Worm (Caenorhabditis elegans) whole organism, young adult: ENCODE data around the gene cyn-17.

Source experiments
- B0336.3 ChIP-seq: fragments of 200-800 bp; sonication (Bioruptor generic); IDR thresholded peaks from 2 replicates; pipeline ENCODE4 v1.3.6; 2022; ENCODE audit warnings: missing genetic modification characterization, missing compliant biosample characterization
- F22D6.2 ChIP-seq: sonication (generic microtip); optimal IDR thresholded peaks from 2 replicates; lab custom pipeline; 2016; ENCODE audit warnings: mild to moderate bottlenecking, missing genetic modification characterization, missing compliant biosample characterization
- F39B2.1 ChIP-seq: fragments of 200-800 bp; sonication (Bioruptor generic); IDR thresholded peaks from 2 replicates; pipeline ENCODE4 v1.3.6; 2022; ENCODE audit warnings: missing genetic modification reagents, missing genetic modification characterization, missing compliant biosample characterization
- K11D2.4 ChIP-seq: fragments of 200-800 bp; sonication (Bioruptor generic); IDR thresholded peaks from 2 replicates; pipeline ENCODE4 v1.3.6; 2022; ENCODE audit warnings: missing genetic modification reagents, missing genetic modification characterization, missing compliant biosample characterization
- T26A5.8 ChIP-seq: sonication (generic microtip); optimal IDR thresholded peaks from 2 replicates; lab custom pipeline; 2016; ENCODE audit warnings: missing genetic modification characterization, missing compliant biosample characterization
- Y53G8AR.9 ChIP-seq: fragments of 200-800 bp; sonication (Bioruptor generic); conservative IDR thresholded peaks from 2 replicates; pipeline ENCODE4 v1.3.6; 2022; ENCODE audit warnings: missing genetic modification reagents, missing genetic modification characterization, missing compliant biosample characterization
- Y67H2A.10 ChIP-seq: fragments of 200-800 bp; sonication (Bioruptor generic); conservative IDR thresholded peaks from 2 replicates; pipeline ENCODE4 v1.3.6; 2022; ENCODE audit warnings: missing genetic modification reagents, missing genetic modification characterization, missing compliant biosample characterization
- Y95B8A.8 ChIP-seq: fragments of 200-800 bp; sonication (Bioruptor generic); IDR thresholded peaks from 2 replicates; pipeline ENCODE4 v1.3.6; 2022; ENCODE audit warnings: missing genetic modification reagents, missing genetic modification characterization, missing compliant biosample characterization
- aptf-2 ChIP-seq: fragments of 200-800 bp; sonication (Bioruptor generic); conservative IDR thresholded peaks from 2 replicates; pipeline ENCODE4 v1.3.6; 2022; ENCODE audit warnings: missing genetic modification reagents, missing genetic modification characterization, missing compliant biosample characterization
- atf-7 ChIP-seq: sonication (generic microtip); optimal IDR thresholded peaks from 2 replicates; lab custom pipeline; 2017; ENCODE audit warnings: mild to moderate bottlenecking, missing genetic modification characterization, missing compliant biosample characterization
- bed-1 ChIP-seq: fragments of 200-800 bp; sonication (Bioruptor generic); IDR thresholded peaks from 2 replicates; pipeline ENCODE4 v1.3.6; 2022; ENCODE audit warnings: missing genetic modification reagents, missing genetic modification characterization, missing compliant biosample characterization
- ceh-100 ChIP-seq: fragments of 200-800 bp; sonication (Bioruptor generic); IDR thresholded peaks from 2 replicates; pipeline ENCODE4 v1.3.6; 2022; ENCODE audit warnings: missing genetic modification reagents, missing genetic modification characterization, missing compliant biosample characterization
- chd-7 ChIP-seq: sonication (generic microtip); optimal IDR thresholded peaks from 2 replicates; lab custom pipeline; 2016; ENCODE audit warnings: mild to moderate bottlenecking, missing genetic modification characterization, moderate library complexity, missing compliant biosample characterization
- dox-1 ChIP-seq: fragments of 200-800 bp; sonication (Bioruptor generic); IDR thresholded peaks from 2 replicates; pipeline ENCODE4 v1.3.6; 2022; ENCODE audit warnings: missing genetic modification reagents, missing genetic modification characterization, missing compliant biosample characterization
- egl-18 ChIP-seq: fragments of 200-800 bp; sonication (Bioruptor generic); IDR thresholded peaks from 2 replicates; pipeline ENCODE4 v1.3.6; 2022; ENCODE audit warnings: missing genetic modification reagents, missing genetic modification characterization, missing compliant biosample characterization
- egl-44 ChIP-seq: fragments of 200-800 bp; sonication (Bioruptor generic); IDR thresholded peaks from 2 replicates; pipeline ENCODE4 v1.3.6; 2022; ENCODE audit warnings: missing genetic modification reagents, missing genetic modification characterization, missing compliant biosample characterization
- ets-4 ChIP-seq: fragments of 200-800 bp; sonication (Bioruptor generic); optimal IDR thresholded peaks from 2 replicates; lab custom pipeline; 2018; ENCODE audit warnings: mild to moderate bottlenecking, missing genetic modification characterization, missing compliant biosample characterization
- fkh-3 ChIP-seq: sonication (generic microtip); optimal IDR thresholded peaks from 2 replicates; lab custom pipeline; 2016; ENCODE audit warnings: mild to moderate bottlenecking, missing genetic modification characterization, missing compliant biosample characterization
- gei-17 ChIP-seq: fragments of 200-800 bp; sonication (Bioruptor generic); optimal IDR thresholded peaks from 2 replicates; lab custom pipeline; 2018; ENCODE audit warnings: mild to moderate bottlenecking, missing genetic modification characterization, missing compliant biosample characterization
- him-1 ChIP-seq: sonication (generic microtip); optimal IDR thresholded peaks from 2 replicates; lab custom pipeline; 2016; ENCODE audit warnings: missing genotype, missing genetic modification reagents, missing genetic modification characterization, missing compliant biosample characterization
- mcd-1 ChIP-seq: fragments of 200-800 bp; sonication (Bioruptor generic); IDR thresholded peaks from 2 replicates; pipeline ENCODE4 v1.3.6; 2022; ENCODE audit warnings: missing genetic modification reagents, missing genetic modification characterization, missing compliant biosample characterization
- mxl-1 ChIP-seq: sonication (generic microtip); optimal IDR thresholded peaks from 2 replicates; lab custom pipeline; 2016; ENCODE audit warnings: missing genetic modification characterization, missing compliant biosample characterization
- nfya-1 ChIP-seq: sonication (generic microtip); optimal IDR thresholded peaks from 2 replicates; lab custom pipeline; 2017; ENCODE audit warnings: antibody characterized with exemption, missing compliant biosample characterization, missing genetic modification characterization, borderline replicate concordance; ENCODE audit not compliant: insufficient read depth
- nhr-80 ChIP-seq: sonication (generic microtip); optimal IDR thresholded peaks from 2 replicates; lab custom pipeline; 2016; ENCODE audit warnings: missing genetic modification characterization, missing compliant biosample characterization
- nhr-90 ChIP-seq: sonication (generic microtip); optimal IDR thresholded peaks from 2 replicates; lab custom pipeline; 2016; ENCODE audit warnings: missing genotype, mild to moderate bottlenecking, missing genetic modification characterization, missing compliant biosample characterization
- pha-4 ChIP-seq: fragments of 150-350 bp; sonication (generic microtip); optimal IDR thresholded peaks from 2 replicates; lab custom pipeline; 2014; ENCODE audit warnings: missing biosample characterization, missing genetic modification reagents, missing genetic modification characterization
- snpc-1.1 ChIP-seq: sonication (generic microtip); optimal IDR thresholded peaks from 2 replicates; lab custom pipeline; 2017; ENCODE audit warnings: missing genetic modification characterization, mild to moderate bottlenecking, missing compliant biosample characterization, antibody characterized with exemption, moderate library complexity, missing genotype, missing genetic modification reagents; ENCODE audit not compliant: insufficient read depth
- sptf-2 ChIP-seq: fragments of 200-800 bp; sonication (Bioruptor generic); optimal IDR thresholded peaks from 2 replicates; lab custom pipeline; 2018; ENCODE audit warnings: mild to moderate bottlenecking, missing genetic modification characterization, missing compliant biosample characterization
- tbx-9 ChIP-seq: sonication (generic microtip); optimal IDR thresholded peaks from 2 replicates; lab custom pipeline; 2016; ENCODE audit warnings: borderline replicate concordance, missing genetic modification characterization, inconsistent platforms, missing compliant biosample characterization
- unc-62 ChIP-seq: fragments of 150-350 bp; optimal IDR thresholded peaks from 2 replicates; lab custom pipeline; 2014; ENCODE audit warnings: missing biosample characterization, missing genetic modification reagents, missing genetic modification characterization
- ztf-26 ChIP-seq: sonication (generic microtip); optimal IDR thresholded peaks from 2 replicates; lab custom pipeline; 2017; ENCODE audit warnings: missing genetic modification characterization, missing compliant biosample characterization

The cyn-17 gene

DNA sequence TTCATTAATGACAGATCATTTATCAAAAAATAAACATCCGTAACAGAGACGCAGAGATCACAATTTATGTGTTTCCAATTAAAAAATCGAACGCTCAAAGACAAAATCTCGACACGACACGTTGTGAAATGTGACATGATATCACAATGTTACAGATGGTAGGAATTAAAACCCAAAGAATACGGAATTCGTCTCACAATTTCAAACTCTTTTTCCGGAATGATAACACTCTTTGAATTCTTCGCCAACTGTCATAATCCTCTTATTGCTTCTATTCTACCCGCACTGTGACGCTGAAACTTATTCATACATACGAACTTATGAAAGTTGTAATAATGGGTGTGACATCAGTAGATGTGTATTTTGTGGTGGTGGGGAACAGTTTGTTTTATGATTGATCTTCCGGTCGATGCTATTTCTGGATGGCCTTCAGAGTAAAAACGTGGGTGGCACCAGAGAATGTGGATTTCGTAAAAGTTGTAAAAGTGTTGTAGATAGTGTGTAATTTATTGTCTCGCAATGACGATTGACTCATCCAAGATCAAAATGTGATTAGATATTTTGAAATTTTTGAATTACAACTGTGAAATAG, 17.1 kb downstream of the cyn-17 start (continued):
- TF ChIP-seq atf-7 (tag; lab: Kevin White, UChicago) (peak; percentile 42), nhr-80 (peak; percentile 75), snpc-1.1 (tag; lab: Kevin White, UChicago) (no peak), nhr-90 (no peak), ceh-100 (GFP tag; lab: Robert Waterston, UW) (no peak), tbx-9 (tag; lab: Kevin White, UChicago) (no peak), nfya-1 (tag; lab: Kevin White, UChicago) (no peak), T26A5.8 (no peak), bed-1 (GFP tag; lab: Robert Waterston, UW) (no peak), chd-7 (tag; lab: Kevin White, UChicago) (no peak), gei-17 (GFP tag; lab: Kevin White, UChicago) (no peak), Y95B8A.8 (GFP tag; lab: Robert Waterston, UW) (no peak), unc-62 (GFP tag; lab: Kevin White, UChicago) (no peak), aptf-2 (GFP tag; lab: Robert Waterston, UW) (no peak), B0336.3 (GFP tag; lab: Robert Waterston, UW) (no peak), ets-4 (GFP tag; lab: Kevin White, UChicago) (peak; percentile 38), mxl-1 (tag; lab: Kevin White, UChicago) (no peak), Y53G8AR.9 (GFP tag; lab: Robert Waterston, UW) (no peak), K11D2.4 (GFP tag; lab: Robert Waterston, UW) (no peak), mcd-1 (GFP tag; lab: Robert Waterston, UW) (no peak), pha-4 (tag; lab: Kevin White, UChicago) (no peak), egl-18 (GFP tag; lab: Robert Waterston, UW) (no peak)

DNA sequence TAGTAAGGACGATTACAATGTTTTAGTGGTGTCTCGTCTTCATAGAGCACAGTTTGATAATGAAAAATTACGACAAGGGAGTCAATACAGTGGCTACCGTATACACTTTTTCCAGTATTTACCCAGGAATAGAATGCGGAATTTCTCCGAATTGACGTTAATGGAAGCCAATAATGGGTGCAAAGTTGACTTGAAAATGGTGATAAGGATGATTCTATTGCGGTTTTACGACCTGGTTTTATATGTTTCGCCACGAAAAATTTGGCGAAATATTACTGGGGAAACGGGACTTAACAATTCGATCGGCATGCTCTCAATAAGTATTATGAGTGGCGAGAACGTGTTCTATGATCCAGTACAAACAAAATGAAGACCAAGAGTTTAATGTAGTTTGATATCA, 20.4 kb downstream of the cyn-17 start:
- TF ChIP-seq dox-1 (GFP tag; lab: Robert Waterston, UW) = peak; percentile 6; the same call in 1 of the 2 replicates
- peak; percentile 66 for TF ChIP-seq nhr-80
- TF ChIP-seq F22D6.2 (tag; lab: Kevin White, UChicago) = no peak

DNA sequence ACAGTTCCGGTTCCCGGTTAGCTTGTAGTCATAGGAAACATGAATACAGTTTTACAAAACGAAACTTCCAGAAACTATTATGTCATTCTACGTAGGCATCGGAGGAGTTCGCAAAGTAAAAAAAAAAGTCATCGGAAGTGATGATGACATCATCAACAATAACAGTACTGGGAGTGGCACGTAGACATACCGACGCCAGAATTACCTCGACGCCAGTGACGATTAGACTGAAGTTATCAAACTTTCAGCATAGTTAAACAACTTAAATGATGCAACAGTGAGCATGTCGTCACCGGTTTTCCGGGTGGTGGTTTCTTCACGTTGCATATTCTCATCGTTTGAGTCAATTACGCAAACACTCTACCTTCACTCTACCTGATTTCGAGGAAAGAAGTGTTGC, 20.9 kb downstream of the cyn-17 start:
- TF ChIP-seq him-1 (tag; lab: Kevin White, UChicago) = no peak
- no peak for TF ChIP-seq fkh-3 (tag; lab: Kevin White, UChicago)
- no peak for TF ChIP-seq ztf-26 (tag; lab: Kevin White, UChicago)
- no peak for TF ChIP-seq nfya-1 (tag; lab: Kevin White, UChicago)
- no peak for TF ChIP-seq Y67H2A.10 (GFP tag; lab: Robert Waterston, UW)
- no peak for TF ChIP-seq egl-44 (GFP tag; lab: Robert Waterston, UW)

DNA sequence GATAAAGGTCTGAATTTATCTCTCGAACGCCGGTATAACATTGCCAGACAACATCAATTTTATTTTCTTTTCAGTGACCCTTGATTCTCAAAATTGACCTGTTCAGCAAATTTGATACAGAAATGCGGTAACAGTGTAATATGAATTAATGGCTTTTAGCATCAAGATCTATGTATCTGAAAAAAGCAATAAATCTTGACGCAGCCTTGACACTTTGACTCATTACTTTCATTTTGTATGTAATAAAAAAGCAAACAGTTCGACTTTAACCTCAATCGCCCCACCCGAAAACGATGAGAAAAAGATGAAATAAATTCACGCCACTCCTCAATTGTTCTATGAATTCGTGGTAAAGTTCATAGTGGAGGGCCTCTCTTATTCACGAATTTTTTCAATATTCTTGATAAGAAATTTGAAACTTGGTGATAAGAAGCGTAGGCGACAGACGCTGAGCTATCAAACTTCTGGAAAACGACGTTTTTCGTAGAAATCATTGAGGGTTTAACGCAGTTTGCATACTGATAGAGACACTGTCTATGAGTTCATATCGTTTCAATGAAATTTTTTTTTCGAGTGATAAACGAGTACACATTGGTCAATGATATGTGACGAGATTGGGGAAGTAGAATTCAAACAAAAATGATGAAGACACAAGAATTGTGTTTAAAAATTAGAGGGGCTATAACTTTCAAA, 22.1 kb downstream of the cyn-17 start:
- no peak for TF ChIP-seq sptf-2 (GFP tag; lab: Kevin White, UChicago)
- peak; percentile 56 for TF ChIP-seq atf-7 (tag; lab: Kevin White, UChicago)
- no peak for TF ChIP-seq F39B2.1
- TF ChIP-seq nhr-80 = peak; percentile 93
